Fruit fly (Drosophila melanogaster): ENCODE measurements around the gene PTPMT1.

PTPMT1 gene

dm6 chr3R:23723381-23724034, 34.6 kb upstream of the PTPMT1 start (continued):
- TF ChIP-seq B-H1 (GFP tag; IDR thresholded peaks at IDR 0.05): no peak
- TF ChIP-seq Blimp-1 (GFP tag; optimal IDR thresholded peaks at IDR 0.05): peak; percentile 75
- TF ChIP-seq CG7987 (GFP tag; optimal IDR thresholded peaks at IDR 0.05): peak; percentile 76
- peak; percentile 10 for TF ChIP-seq Max (GFP tag; optimal IDR thresholded peaks at IDR 0.05)
- TF ChIP-seq nmo (GFP tag; optimal IDR thresholded peaks at IDR 0.05): no peak
- TF ChIP-seq br (optimal IDR thresholded peaks at IDR 0.05): no peak
- no peak for TF ChIP-seq Nf-YC (tag; optimal IDR thresholded peaks at IDR 0.05)
- peak; percentile 56; the same call in 1 of the 3 replicates for TF ChIP-seq z (GFP tag; IDR thresholded peaks at IDR 0.05)
- peak; percentile 9 for TF ChIP-seq trem (tag; optimal IDR thresholded peaks at IDR 0.05)
- TF ChIP-seq CG4820 (GFP tag; optimal IDR thresholded peaks at IDR 0.05): no peak
- TF ChIP-seq CG12219 (GFP tag; optimal IDR thresholded peaks at IDR 0.05): peak; percentile 14
- TF ChIP-seq Trl (optimal IDR thresholded peaks at IDR 0.05): peak; percentile 68 to 89
- peak; percentile 83 for TF ChIP-seq Trl (GFP tag; optimal IDR thresholded peaks at IDR 0.05)
- TF ChIP-seq h (optimal IDR thresholded peaks at IDR 0.05): no peak
- TF ChIP-seq HmgZ (tag; optimal IDR thresholded peaks at IDR 0.05): peak; percentile 15
- peak; percentile 51 for TF ChIP-seq CG10321 (GFP tag; IDR thresholded peaks at IDR 0.05)
- 0 out of 3 replicates have a peak, but pooled peaks have one; percentile 42 for TF ChIP-seq CG2199 (GFP tag; IDR thresholded peaks at IDR 0.05)
- TF ChIP-seq stwl (tag; optimal IDR thresholded peaks at IDR 0.05): no peak
- TF ChIP-seq CG9609 (GFP tag; optimal IDR thresholded peaks at IDR 0.05): no peak
- peak; percentile 9 for TF ChIP-seq CG18262 (tag; optimal IDR thresholded peaks at IDR 0.05)
- TF ChIP-seq trh (GFP tag; optimal IDR thresholded peaks at IDR 0.05): peak; percentile 76
- TF ChIP-seq Usf (GFP tag; optimal IDR thresholded peaks at IDR 0.05): no peak
- TF ChIP-seq ara (GFP tag; IDR thresholded peaks at IDR 0.05): peak; percentile 77
- TF ChIP-seq CG4424 (GFP tag; optimal IDR thresholded peaks at IDR 0.05): peak; percentile 70
- peak; percentile 43 for TF ChIP-seq pfk (GFP tag; optimal IDR thresholded peaks at IDR 0.05)
- no peak for TF ChIP-seq Oaz (GFP tag; IDR thresholded peaks at IDR 0.05)
- no peak for TF ChIP-seq CG2889 (GFP tag; IDR thresholded peaks at IDR 0.05)
- 0 out of 2 replicates have a peak, but pooled peaks have one; percentile 58 for TF ChIP-seq chm (GFP tag; IDR thresholded peaks at IDR 0.05)
- no peak for TF ChIP-seq CG5245 (GFP tag; optimal IDR thresholded peaks at IDR 0.05)
- TF ChIP-seq chif (GFP tag; optimal IDR thresholded peaks at IDR 0.05): peak in 1 of 2 experiments; percentile 35
- peak; percentile 54 for TF ChIP-seq nom (GFP tag; optimal IDR thresholded peaks at IDR 0.05)
- TF ChIP-seq sd (tag; optimal IDR thresholded peaks at IDR 0.05): no peak
- no peak for TF ChIP-seq Abd-B (GFP tag; optimal IDR thresholded peaks at IDR 0.05)
- no peak for TF ChIP-seq Hr51 (GFP tag; optimal IDR thresholded peaks at IDR 0.05)
- TF ChIP-seq Neu2 (GFP tag; optimal IDR thresholded peaks at IDR 0.05; ENCODE audit: borderline replicate concordance): no peak
- TF ChIP-seq CG2202 (tag; optimal IDR thresholded peaks at IDR 0.05): peak; percentile 10
- no peak for TF ChIP-seq CG10274 (GFP tag; optimal IDR thresholded peaks at IDR 0.05)
- TF ChIP-seq CG13296 (GFP tag; optimal IDR thresholded peaks at IDR 0.05): peak; percentile 71
- no peak for TF ChIP-seq psq (GFP tag; optimal IDR thresholded peaks at IDR 0.05)
- TF ChIP-seq CG15601 (tag; optimal IDR thresholded peaks at IDR 0.05): peak; percentile 60
- TF ChIP-seq CG15696 (tag; optimal IDR thresholded peaks at IDR 0.05): no peak
- no peak for TF ChIP-seq hbn (GFP tag; IDR thresholded peaks at IDR 0.05; ENCODE audit: partially characterized antibody)
- peak; percentile 83 for TF ChIP-seq wek (GFP tag; optimal IDR thresholded peaks at IDR 0.05)
- TF ChIP-seq CG6813 (GFP tag; optimal IDR thresholded peaks at IDR 0.05): peak; percentile 78
- TF ChIP-seq ttk (GFP tag; IDR thresholded peaks at IDR 0.05): peak; percentile 36; the same call in 1 of the 2 replicates
- no peak for TF ChIP-seq HLH54F (GFP tag; optimal IDR thresholded peaks at IDR 0.05)
- TF ChIP-seq CG12659 (GFP tag; optimal IDR thresholded peaks at IDR 0.05): no peak
- peak; percentile 75 for TF ChIP-seq CG3407 (GFP tag; optimal IDR thresholded peaks at IDR 0.05)
- no peak for TF ChIP-seq CG6689 (GFP tag; IDR thresholded peaks at IDR 0.05)
- TF ChIP-seq Meics (GFP tag; optimal IDR thresholded peaks at IDR 0.05): peak; percentile 68
